Worm (Caenorhabditis elegans): Measurements from ENCODE around the gene C25F9.13.

ce11 chrV:19371253-19371652 is 27.5 kb downstream of the C25F9.13 start, which contains the start of gene Y43F8A.2:
- TF ChIP-seq nhr-76 (tag; optimal IDR thresholded peaks at IDR 0.05) (no peak), nhr-237 (tag; optimal IDR thresholded peaks at IDR 0.05) (no peak), ztf-11 (tag; optimal IDR thresholded peaks at IDR 0.05) (no peak)

Data from whole organism, mixed stage, embryonic.